Fruit fly (Drosophila melanogaster): Measurements from ENCODE around the gene CG8519.
A peak's percentile ranks its signal among the peaks of the same experiment; 100 is the strongest.

dm6 chr3L:6693191-6693590 lies 11.5 kb upstream of the CG8519 start:
- TF ChIP-seq CG1529 (GFP tag; optimal IDR thresholded peaks at IDR 0.05) (no peak), Trl (optimal IDR thresholded peaks at IDR 0.05) (no peak), Trl (GFP tag; optimal IDR thresholded peaks at IDR 0.05) (no peak), gcm2 (GFP tag; optimal IDR thresholded peaks at IDR 0.05) (no peak), Tbp (GFP tag; optimal IDR thresholded peaks at IDR 0.05) (no peak), CG13775 (GFP tag; optimal IDR thresholded peaks at IDR 0.05) (no peak), CG3847 (GFP tag; IDR thresholded peaks at IDR 0.05) (no peak), hb (GFP tag; IDR thresholded peaks at IDR 0.05; ENCODE audit: partially characterized antibody) (no peak), Dfd (GFP tag; optimal IDR thresholded peaks at IDR 0.05) (no peak), tgo (GFP tag; IDR thresholded peaks at IDR 0.05) (no peak), Lhr (GFP tag; optimal IDR thresholded peaks at IDR 0.05) (no peak), pan (optimal IDR thresholded peaks at IDR 0.05) (no peak), pan (GFP tag; optimal IDR thresholded peaks at IDR 0.05 in 1 of 2, IDR thresholded peaks at IDR 0.05 in 1 of 2) (peak in 1 of 2 experiments; percentile 37)

Measured in whole organism, embryonic.